Fruit fly (Drosophila melanogaster) whole organism, embryonic: ENCODE measurements around the gene Cad89D.
A peak's percentile ranks its signal among the peaks of the same experiment; 100 is the strongest.

Source experiments
- Ada2b ChIP-seq: fragments of 200-800 bp; sonication (Bioruptor generic); IDR thresholded peaks from 2 replicates; pipeline ENCODE4 v1.3.6; 2022; ENCODE audit warnings: missing biosample characterization, missing genetic modification characterization
- Adf1 ChIP-seq: fragments of 200-800 bp; sonication (Bioruptor generic); IDR thresholded peaks from 2 replicates; pipeline ENCODE4 v1.3.6; 2022; ENCODE audit warnings: missing biosample characterization, missing genetic modification characterization
- Asciz ChIP-seq: fragments of 200-800 bp; sonication (Bioruptor generic); optimal IDR thresholded peaks from 2 replicates; lab custom pipeline; 2017; ENCODE audit warnings: missing biosample characterization, mild to moderate bottlenecking, missing genetic modification characterization, missing genetic modification reagents
- CG1024 ChIP-seq: fragments of 200-800 bp; sonication (Bioruptor generic); IDR thresholded peaks from 2 replicates; pipeline ENCODE4 v1.3.6; 2022; ENCODE audit warnings: missing biosample characterization, missing genetic modification characterization
- CG11456 ChIP-seq: fragments of 200-800 bp; sonication (Bioruptor generic); IDR thresholded peaks from 3 replicates; pipeline ENCODE4 v1.3.6; 2022; ENCODE audit warnings: missing biosample characterization, missing genetic modification characterization
- CG12219 ChIP-seq: fragments of 200-800 bp; sonication (Bioruptor generic); optimal IDR thresholded peaks from 3 replicates; lab custom pipeline; 2018; ENCODE audit warnings: missing biosample characterization, mild to moderate bottlenecking, missing genetic modification characterization
- CG13775 ChIP-seq: fragments of 200-800 bp; sonication (Bioruptor generic); optimal IDR thresholded peaks from 3 replicates; lab custom pipeline; 2017; ENCODE audit warnings: missing biosample characterization, mild to moderate bottlenecking, missing genetic modification characterization
- CG14014 ChIP-seq: fragments of 200-800 bp; sonication (Bioruptor generic); IDR thresholded peaks from 2 replicates; pipeline ENCODE4 v1.3.6; 2022; ENCODE audit warnings: missing biosample characterization, missing genetic modification characterization
- CG15601 ChIP-seq: fragments of 200-800 bp; sonication (Bioruptor generic); optimal IDR thresholded peaks from 3 replicates; lab custom pipeline; 2019; ENCODE audit warnings: missing biosample characterization, mild to moderate bottlenecking, missing genetic modification characterization, moderate library complexity
- CG1603 ChIP-seq: fragments of 200-800 bp; sonication (Bioruptor generic); optimal IDR thresholded peaks from 2 replicates; lab custom pipeline; 2019; ENCODE audit warnings: missing biosample characterization, mild to moderate bottlenecking, missing genetic modification characterization, moderate library complexity
- CG17361 ChIP-seq: fragments of 200-800 bp; sonication (Bioruptor generic); IDR thresholded peaks from 3 replicates; pipeline ENCODE4 v1.3.6; 2022; ENCODE audit warnings: missing biosample characterization, missing genetic modification characterization
- CG1792 ChIP-seq: fragments of 200-800 bp; sonication (Bioruptor generic); optimal IDR thresholded peaks from 2 replicates; lab custom pipeline; 2016; ENCODE audit warnings: missing biosample characterization, missing genetic modification characterization
- CG18262 ChIP-seq: fragments of 200-800 bp; optimal IDR thresholded peaks from 3 replicates; lab custom pipeline; 2019; ENCODE audit warnings: missing biosample characterization, mild to moderate bottlenecking, missing genetic modification characterization, moderate library complexity
- CG18619 ChIP-seq: fragments of 200-800 bp; sonication (Bioruptor generic); optimal IDR thresholded peaks from 3 replicates; lab custom pipeline; 2017; ENCODE audit warnings: missing biosample characterization, mild to moderate bottlenecking, missing genetic modification characterization
- CG2712 ChIP-seq: fragments of 200-800 bp; optimal IDR thresholded peaks from 3 replicates; lab custom pipeline; 2019; ENCODE audit warnings: missing biosample characterization, mild to moderate bottlenecking, missing genetic modification characterization, moderate library complexity
- CG31441 ChIP-seq: fragments of 200-800 bp; sonication (Bioruptor generic); IDR thresholded peaks from 2 replicates; pipeline ENCODE4 v1.3.6; 2022; ENCODE audit warnings: missing biosample characterization, missing genetic modification characterization
- CG3726 ChIP-seq: fragments of 200-800 bp; sonication (Bioruptor generic); IDR thresholded peaks from 3 replicates; pipeline ENCODE4, ENCODE4 v1.3.6; 2022; ENCODE audit warnings: missing biosample characterization, missing genetic modification characterization
- CG4328 ChIP-seq: fragments of 200-800 bp; sonication (Bioruptor generic); optimal IDR thresholded peaks from 3 replicates; lab custom pipeline; 2017; ENCODE audit warnings: missing biosample characterization, missing genetic modification reagents, missing genetic modification characterization
- CG6683 ChIP-seq: fragments of 200-800 bp; sonication (Bioruptor generic); optimal IDR thresholded peaks from 2 replicates; lab custom pipeline; 2017; ENCODE audit warnings: missing biosample characterization, mild to moderate bottlenecking, missing genetic modification characterization, missing genetic modification reagents
- CG9727 ChIP-seq: fragments of 200-800 bp; sonication (Bioruptor generic); optimal IDR thresholded peaks from 3 replicates; lab custom pipeline; 2017; ENCODE audit warnings: missing biosample characterization, mild to moderate bottlenecking, missing genetic modification characterization
- CHES-1-like ChIP-seq: fragments of 200-800 bp; sonication (Bioruptor generic); optimal IDR thresholded peaks from 2 replicates; lab custom pipeline; 2016; ENCODE audit warnings: missing biosample characterization, missing genetic modification characterization
- Dad ChIP-seq: fragments of 200-800 bp; sonication (Bioruptor generic); optimal IDR thresholded peaks from 3 replicates; lab custom pipeline; 2016; ENCODE audit warnings: missing biosample characterization, missing genetic modification characterization
- Doc2 ChIP-seq: fragments of 200-800 bp; sonication (Bioruptor generic); IDR thresholded peaks from 2 replicates; pipeline ENCODE4 v1.3.6; 2022; ENCODE audit warnings: missing biosample characterization, missing genetic modification characterization
- Ets97D ChIP-seq: fragments of 200-800 bp; sonication (Bioruptor generic); optimal IDR thresholded peaks from 3 replicates; lab custom pipeline; 2016; ENCODE audit warnings: missing biosample characterization, missing genetic modification characterization
- Fer1 ChIP-seq: fragments of 200-800 bp; sonication (Bioruptor generic); optimal IDR thresholded peaks from 2 replicates; lab custom pipeline; 2017; ENCODE audit warnings: missing biosample characterization, mild to moderate bottlenecking, missing genetic modification characterization
- HLH3B ChIP-seq: fragments of 200-800 bp; sonication (Bioruptor generic); IDR thresholded peaks from 2 replicates; pipeline ENCODE4 v1.3.6; 2022; ENCODE audit warnings: missing biosample characterization, missing genetic modification characterization
- HLH4C ChIP-seq: fragments of 200-800 bp; sonication (Bioruptor generic); IDR thresholded peaks from 3 replicates; pipeline ENCODE4 v1.3.6; 2022; ENCODE audit warnings: missing biosample characterization, missing genetic modification characterization; ENCODE audit not compliant: partially characterized antibody
- Hmx ChIP-seq: fragments of 200-800 bp; sonication (Bioruptor generic); optimal IDR thresholded peaks from 2 replicates; lab custom pipeline; 2016; ENCODE audit warnings: missing biosample characterization, missing genetic modification characterization
- Lhr ChIP-seq: fragments of 200-800 bp; sonication (Bioruptor generic); optimal IDR thresholded peaks from 3 replicates; lab custom pipeline; 2017; ENCODE audit warnings: mild to moderate bottlenecking, missing biosample characterization, missing genetic modification reagents, missing genetic modification characterization
- Rfx ChIP-seq: fragments of 200-800 bp; sonication (Bioruptor generic); IDR thresholded peaks from 2 replicates; pipeline ENCODE4 v1.3.6; 2022; ENCODE audit warnings: missing biosample characterization, missing genetic modification characterization
- Six4 ChIP-seq: fragments of 200-800 bp; sonication (Bioruptor generic); optimal IDR thresholded peaks from 2 replicates; lab custom pipeline; 2016; ENCODE audit warnings: missing biosample characterization, missing genetic modification characterization
- YL-1 ChIP-seq: fragments of 200-800 bp; sonication (Bioruptor generic); optimal IDR thresholded peaks from 3 replicates; lab custom pipeline; 2017; ENCODE audit warnings: missing biosample characterization, mild to moderate bottlenecking, missing genetic modification characterization
- bigmax ChIP-seq: fragments of 200-800 bp; sonication (Bioruptor generic); optimal IDR thresholded peaks from 2 replicates; lab custom pipeline; 2018; ENCODE audit warnings: missing biosample characterization, mild to moderate bottlenecking, missing genetic modification characterization
- cwo ChIP-seq: fragments of 200-800 bp; sonication (Bioruptor generic); optimal IDR thresholded peaks from 3 replicates; lab custom pipeline; 2017; ENCODE audit warnings: missing biosample characterization, missing genetic modification characterization, mild to moderate bottlenecking, moderate library complexity, missing genetic modification reagents
- dm ChIP-seq: fragments of 200-800 bp; sonication (Bioruptor generic); optimal IDR thresholded peaks from 3 replicates; lab custom pipeline; 2016; ENCODE audit warnings: missing biosample characterization, missing genetic modification characterization
- dmrt99B ChIP-seq: fragments of 200-800 bp; sonication (Bioruptor generic); optimal IDR thresholded peaks from 2 replicates; lab custom pipeline; 2018; ENCODE audit warnings: missing biosample characterization, mild to moderate bottlenecking, missing genetic modification characterization, moderate library complexity
- emc ChIP-seq: fragments of 200-800 bp; sonication (Bioruptor generic); optimal IDR thresholded peaks from 2 replicates; lab custom pipeline; 2016; ENCODE audit warnings: missing biosample characterization, missing genetic modification characterization
- maf-S ChIP-seq: fragments of 200-800 bp; sonication (Bioruptor generic); optimal IDR thresholded peaks from 2 replicates; lab custom pipeline; 2016; ENCODE audit warnings: missing biosample characterization, missing genetic modification characterization
- mirr ChIP-seq: fragments of 200-800 bp; sonication (Bioruptor generic); optimal IDR thresholded peaks from 3 replicates; lab custom pipeline; 2018; ENCODE audit warnings: missing biosample characterization, mild to moderate bottlenecking, missing genetic modification characterization
- otp ChIP-seq: fragments of 200-800 bp; sonication (Bioruptor generic); IDR thresholded peaks from 3 replicates; pipeline ENCODE4, ENCODE4 v1.3.6; 2022; ENCODE audit warnings: missing biosample characterization, missing genetic modification characterization
- peb ChIP-seq: fragments of 200-800 bp; sonication (Bioruptor generic); IDR thresholded peaks from 2 replicates; pipeline ENCODE4 v1.3.6; 2022; ENCODE audit warnings: missing biosample characterization, missing genetic modification characterization
- prd ChIP-seq, 3 experiments: fragments of >200 bp in 2 of 3; fragments of 200-800 bp in 1 of 3; sonication (Bioruptor generic) in 1 of 3; optimal IDR thresholded peaks in 2 of 3; IDR thresholded peaks in 1 of 3; 2 replicates in 2 of 3; 3 replicates in 1 of 3; pipeline versions ENCODE4 v1.3.6 to Lab custom; 2017 to 2022; ENCODE audit warnings: missing biosample characterization in 1 of 3, missing genetic modification characterization in 1 of 3
- pum ChIP-seq: fragments of 200-800 bp; sonication (Bioruptor generic); optimal IDR thresholded peaks from 2 replicates; lab custom pipeline; 2016; ENCODE audit warnings: missing biosample characterization, missing genetic modification characterization
- rib ChIP-seq: fragments of 200-800 bp; sonication (Bioruptor generic); IDR thresholded peaks from 2 replicates; pipeline ENCODE4 v1.3.6; 2022; ENCODE audit warnings: missing biosample characterization, missing genetic modification characterization
- ssp ChIP-seq: fragments of 200-800 bp; sonication (Bioruptor generic); IDR thresholded peaks from 2 replicates; pipeline ENCODE4 v1.3.6; 2022; ENCODE audit warnings: missing biosample characterization, missing genetic modification characterization
- stc ChIP-seq: fragments of 200-800 bp; sonication (Bioruptor generic); IDR thresholded peaks from 2 replicates; pipeline ENCODE4 v1.3.6; 2022; ENCODE audit warnings: missing biosample characterization, missing genetic modification characterization
- ttk ChIP-seq: fragments of 200-800 bp; sonication (Bioruptor generic); IDR thresholded peaks from 2 replicates; pipeline ENCODE4 v2.1.2; 2022; ENCODE audit warnings: missing biosample characterization, missing genetic modification characterization
- wek ChIP-seq: fragments of 200-800 bp; sonication (Bioruptor generic); optimal IDR thresholded peaks from 3 replicates; lab custom pipeline; 2018; ENCODE audit warnings: missing biosample characterization, mild to moderate bottlenecking, missing genetic modification characterization, moderate library complexity
- zen ChIP-seq: fragments of 200-800 bp; sonication (Bioruptor generic); optimal IDR thresholded peaks from 3 replicates; lab custom pipeline; 2018; ENCODE audit warnings: missing biosample characterization, mild to moderate bottlenecking, missing genetic modification characterization, moderate library complexity

The Cad89D gene

DNA sequence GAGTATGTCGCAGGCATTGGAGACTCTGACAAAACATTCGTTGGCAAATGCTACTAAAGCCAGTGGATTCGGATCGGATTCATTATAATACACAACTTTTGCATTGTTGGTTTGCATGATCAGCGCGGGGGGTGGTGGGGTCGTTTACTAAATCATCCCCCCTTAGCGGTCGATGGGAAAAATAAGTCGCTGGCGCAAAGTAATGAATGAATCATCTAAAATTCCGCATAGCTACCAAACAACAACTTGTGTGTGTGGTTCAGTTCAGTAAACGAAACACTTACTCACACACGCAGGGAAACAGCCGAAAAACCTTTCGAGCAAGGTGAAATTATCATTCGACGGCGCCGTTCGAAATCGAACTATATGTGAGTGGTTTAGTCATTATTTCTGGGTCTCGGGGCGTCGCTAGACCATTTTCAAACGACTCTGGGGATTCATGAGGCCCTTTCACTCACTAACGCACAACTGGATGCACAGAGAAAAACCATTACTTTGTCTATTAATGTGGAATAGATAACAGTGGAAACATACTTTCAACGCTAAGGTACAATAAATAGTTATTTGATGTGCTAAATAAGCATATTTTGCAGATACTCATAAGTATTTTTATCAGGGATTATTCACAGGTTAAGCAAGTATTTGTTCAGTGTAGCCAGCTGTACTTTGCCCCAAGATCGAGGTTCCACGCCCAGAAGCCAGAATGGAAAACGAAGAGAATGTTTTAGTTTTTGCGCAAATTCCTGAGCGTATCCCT lies 46.7 kb downstream of the Cad89D start (continued):
- TF ChIP-seq HLH4C (GFP tag; lab: Robert Waterston, UW) (no peak), dmrt99B (tag; lab: Kevin White, UChicago) (peak; percentile 59), CG18619 (GFP tag; lab: Kevin White, UChicago) (no peak), HLH3B (GFP tag; lab: Robert Waterston, UW) (peak; percentile 87), zen (tag; lab: Kevin White, UChicago) (peak; percentile 50), CG13775 (peak; percentile 49), CG18262 (peak; percentile 82), CG4328 (GFP tag; lab: Kevin White, UChicago) (no peak), cwo (GFP tag; lab: Kevin White, UChicago) (peak; percentile 23), maf-S (peak; percentile 30), ttk (peak; percentile 73), CG12219 (GFP tag; lab: Kevin White, UChicago) (peak; percentile 84), pum (GFP tag; lab: Kevin White, UChicago) (peak; percentile 25), CHES-1-like (GFP tag; lab: Kevin White, UChicago) (no peak), CG15601 (tag; lab: Kevin White, UChicago) (peak; percentile 66), otp (GFP tag; lab: Robert Waterston, UW) (peak; percentile 93), CG11456 (peak; percentile 83; the same call in 2 of the 3 replicates), ssp (peak; percentile 28), YL-1 (GFP tag; lab: Kevin White, UChicago) (no peak), stc (GFP tag; lab: Robert Waterston, UW) (peak; percentile 63), CG1792 (GFP tag; lab: Kevin White, UChicago) (peak; percentile 13), CG3726 (GFP tag; lab: Robert Waterston, UW) (peak; percentile 77; the same call in 2 of the 3 replicates), CG9727 (peak; percentile 75), Adf1 (no peak), Ets97D (GFP tag; lab: Kevin White, UChicago) (peak; percentile 31), wek (GFP tag; lab: Kevin White, UChicago) (peak; percentile 75), CG1603 (tag; lab: Kevin White, UChicago) (peak; percentile 97), rib (GFP tag; lab: Robert Waterston, UW) (peak; percentile 27; the same call in 1 of the 2 replicates), CG1024 (peak; percentile 78), Dad (GFP tag; lab: Kevin White, UChicago) (peak; percentile 30), Ada2b (peak; percentile 81), mirr (peak; percentile 20), peb (GFP tag; lab: Robert Waterston, UW) (peak; percentile 76), prd (optimal IDR thresholded peaks at IDR 0.05; lab: Kevin White, UChicago) (no peak), prd (GFP tag; IDR thresholded peaks at IDR 0.05; lab: Robert Waterston, UW) (peak; percentile 83), Lhr (GFP tag; lab: Kevin White, UChicago) (no peak), Hmx (no peak), Fer1 (GFP tag; lab: Kevin White, UChicago) (peak; percentile 67), Asciz (GFP tag; lab: Kevin White, UChicago) (no peak), Six4 (GFP tag; lab: Kevin White, UChicago) (peak; percentile 28), CG6683 (no peak), bigmax (GFP tag; lab: Kevin White, UChicago) (no peak), dm (GFP tag; lab: Kevin White, UChicago) (peak; percentile 58), Doc2 (GFP tag; lab: Robert Waterston, UW) (no peak), CG14014 (peak; percentile 71), CG31441 (peak; percentile 82), CG2712 (tag; lab: Kevin White, UChicago) (peak; percentile 75), CG17361 (GFP tag; lab: Robert Waterston, UW) (0 out of 3 replicates have a peak, but pooled peaks have one; percentile 86), Rfx (peak; percentile 77), emc (GFP tag; lab: Kevin White, UChicago) (peak; percentile 47)
